Fruit fly (Drosophila melanogaster): Measurements from ENCODE around the gene CG42371.

Gene CG42371

DNA sequence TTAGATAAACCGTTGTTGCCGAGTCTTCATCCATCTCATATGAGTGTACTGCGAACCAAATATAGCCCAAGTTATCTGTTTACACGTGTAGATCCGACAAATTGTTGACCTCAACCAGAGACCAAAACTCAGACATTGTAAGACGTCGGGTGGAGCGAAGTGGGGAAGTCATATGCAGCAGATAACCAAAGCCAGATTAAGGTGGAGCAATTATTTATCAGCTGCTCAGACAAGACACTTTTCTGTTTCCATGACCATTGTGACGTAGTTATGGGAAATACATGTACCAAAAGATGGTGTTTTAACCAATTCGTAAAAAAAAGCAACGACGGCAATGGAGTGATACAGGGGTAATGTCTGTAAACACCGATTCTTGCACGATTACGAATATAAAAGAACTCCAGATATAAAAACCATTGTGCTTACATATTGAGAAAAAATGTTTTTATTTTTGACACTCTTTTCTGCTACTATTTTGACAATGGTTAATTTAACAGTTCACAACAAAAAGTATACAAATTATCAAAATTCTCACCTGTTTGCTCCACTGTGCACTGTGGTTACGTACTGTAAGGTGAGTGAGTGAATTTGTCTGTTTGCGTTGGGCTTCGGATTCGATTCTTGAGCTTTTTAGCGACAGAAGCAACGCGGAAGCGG lies 39.6 kb downstream of the CG42371 start (continued):
- TF ChIP-seq bcd (GFP tag; optimal IDR thresholded peaks at IDR 0.05): peak; percentile 47

DNA sequence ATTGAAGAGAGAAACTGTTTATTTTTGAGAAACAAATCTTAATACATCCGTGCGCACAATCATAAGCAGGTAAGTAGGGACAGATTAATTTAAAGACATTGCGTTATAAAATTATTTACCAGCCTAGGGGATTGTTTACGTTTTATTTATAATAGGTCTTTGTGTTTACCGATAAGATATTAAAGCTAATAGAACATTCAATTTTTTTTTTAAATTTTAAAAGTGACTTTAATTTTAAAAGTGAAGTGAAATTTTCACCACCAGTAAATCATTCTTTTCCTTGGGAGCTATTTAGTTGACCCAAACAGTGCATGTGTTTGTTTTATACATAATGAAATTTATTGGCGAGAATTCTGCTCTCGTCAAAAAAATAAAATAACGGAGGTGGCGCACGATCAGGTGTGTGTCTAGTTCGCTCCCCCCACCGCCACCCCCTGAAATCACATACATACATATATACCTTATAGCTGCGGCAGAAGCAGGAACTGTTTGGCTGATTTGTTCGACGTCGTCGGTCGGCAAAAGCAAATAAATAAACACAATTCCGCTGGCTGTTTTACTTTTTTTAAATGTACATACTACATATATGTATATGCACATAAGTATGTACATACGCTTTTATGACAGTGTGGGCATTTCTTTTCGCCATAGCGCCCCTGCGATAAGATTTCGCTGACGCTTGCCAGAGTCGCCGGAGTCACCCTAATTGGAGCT lies 41.0 kb downstream of the CG42371 start:
- no peak for TF ChIP-seq CG16815 (GFP tag; optimal IDR thresholded peaks at IDR 0.05)
- no peak for TF ChIP-seq Sry-β (GFP tag; optimal IDR thresholded peaks at IDR 0.05)
- TF ChIP-seq Hmx (GFP tag; optimal IDR thresholded peaks at IDR 0.05): no peak
- 0 out of 2 replicates have a peak, but pooled peaks have one; percentile 40 for TF ChIP-seq HLH3B (GFP tag; IDR thresholded peaks at IDR 0.05)
- TF ChIP-seq CG12391 (tag; optimal IDR thresholded peaks at IDR 0.05): peak; percentile 67
- TF ChIP-seq eve (GFP tag; optimal IDR thresholded peaks at IDR 0.05): peak in 1 of 2 experiments; percentile 58
- TF ChIP-seq Dip3 (GFP tag; optimal IDR thresholded peaks at IDR 0.05): peak; percentile 26
- no peak for TF ChIP-seq ftz-f1 (GFP tag; optimal IDR thresholded peaks at IDR 0.05)
- no peak for TF ChIP-seq vvl (GFP tag; IDR thresholded peaks at IDR 0.05)
- no peak for TF ChIP-seq zen (tag; optimal IDR thresholded peaks at IDR 0.05)
- no peak for TF ChIP-seq gcm2 (GFP tag; optimal IDR thresholded peaks at IDR 0.05)
- no peak for TF ChIP-seq CG6683 (GFP tag; optimal IDR thresholded peaks at IDR 0.05)
- TF ChIP-seq CG12155 (GFP tag; optimal IDR thresholded peaks at IDR 0.05): peak; percentile 45
- TF ChIP-seq chif (GFP tag; optimal IDR thresholded peaks at IDR 0.05): no peak
- TF ChIP-seq org-1 (GFP tag; optimal IDR thresholded peaks at IDR 0.05): peak; percentile 47
- peak; percentile 36 for TF ChIP-seq CG10209 (GFP tag; optimal IDR thresholded peaks at IDR 0.05)
- TF ChIP-seq en (GFP tag; optimal IDR thresholded peaks at IDR 0.05): no peak
- TF ChIP-seq CG15601 (tag; optimal IDR thresholded peaks at IDR 0.05): peak; percentile 2
- TF ChIP-seq tup (GFP tag; optimal IDR thresholded peaks at IDR 0.05): no peak
- no peak for TF ChIP-seq yki (optimal IDR thresholded peaks at IDR 0.05)
- TF ChIP-seq Myb (GFP tag; optimal IDR thresholded peaks at IDR 0.05): no peak
- TF ChIP-seq CG11247 (GFP tag; IDR thresholded peaks at IDR 0.05): no peak; the same call in 1 of the 2 replicates
- TF ChIP-seq CG12104 (GFP tag; optimal IDR thresholded peaks at IDR 0.05): no peak
- TF ChIP-seq trh (GFP tag; optimal IDR thresholded peaks at IDR 0.05): no peak
- no peak for TF ChIP-seq Nf-YA (GFP tag; IDR thresholded peaks at IDR 0.05)
- TF ChIP-seq da (GFP tag; optimal IDR thresholded peaks at IDR 0.05): no peak
- no peak for TF ChIP-seq Gsc (GFP tag; IDR thresholded peaks at IDR 0.05)
- peak; percentile 37; the same call in 1 of the 2 replicates for TF ChIP-seq E2f2 (GFP tag; IDR thresholded peaks at IDR 0.05)
- TF ChIP-seq CG7786 (GFP tag; optimal IDR thresholded peaks at IDR 0.05): peak; percentile 13
- TF ChIP-seq trem (tag; optimal IDR thresholded peaks at IDR 0.05): no peak
- no peak for TF ChIP-seq cg (GFP tag; optimal IDR thresholded peaks at IDR 0.05)
- TF ChIP-seq CG18599 (GFP tag; optimal IDR thresholded peaks at IDR 0.05): peak; percentile 74
- 0 out of 3 replicates have a peak, but pooled peaks have one; percentile 33 for TF ChIP-seq CG34422 (GFP tag; IDR thresholded peaks at IDR 0.05)
- TF ChIP-seq CG11723 (GFP tag; optimal IDR thresholded peaks at IDR 0.05): no peak
- peak; percentile 45 for TF ChIP-seq Sox100B (GFP tag; optimal IDR thresholded peaks at IDR 0.05)
- no peak for TF ChIP-seq tna (GFP tag; IDR thresholded peaks at IDR 0.05; ENCODE audit: partially characterized antibody)
- peak; percentile 64 for TF ChIP-seq al (GFP tag; IDR thresholded peaks at IDR 0.05)
- no peak for TF ChIP-seq mld (GFP tag; IDR thresholded peaks at IDR 0.05; ENCODE audit: partially characterized antibody)
- no peak for TF ChIP-seq lov (optimal IDR thresholded peaks at IDR 0.05)
- no peak for TF ChIP-seq lov (GFP tag; IDR thresholded peaks at IDR 0.05)
- TF ChIP-seq pho (GFP tag; optimal IDR thresholded peaks at IDR 0.05): peak; percentile 44
- no peak for TF ChIP-seq CG42726 (GFP tag; IDR thresholded peaks at IDR 0.05; ENCODE audit: partially characterized antibody)
- peak; percentile 21 for TF ChIP-seq Nf-YB (GFP tag; optimal IDR thresholded peaks at IDR 0.05)
- no peak for TF ChIP-seq gcm (GFP tag; optimal IDR thresholded peaks at IDR 0.05)
- no peak for TF ChIP-seq HLH4C (GFP tag; IDR thresholded peaks at IDR 0.05; ENCODE audit: partially characterized antibody)
- no peak for TF ChIP-seq ems (GFP tag; optimal IDR thresholded peaks at IDR 0.05)

All from whole organism, embryonic.